Fruit fly (Drosophila melanogaster): Measurements from ENCODE around the gene CG5087.

The CG5087 gene

DNA sequence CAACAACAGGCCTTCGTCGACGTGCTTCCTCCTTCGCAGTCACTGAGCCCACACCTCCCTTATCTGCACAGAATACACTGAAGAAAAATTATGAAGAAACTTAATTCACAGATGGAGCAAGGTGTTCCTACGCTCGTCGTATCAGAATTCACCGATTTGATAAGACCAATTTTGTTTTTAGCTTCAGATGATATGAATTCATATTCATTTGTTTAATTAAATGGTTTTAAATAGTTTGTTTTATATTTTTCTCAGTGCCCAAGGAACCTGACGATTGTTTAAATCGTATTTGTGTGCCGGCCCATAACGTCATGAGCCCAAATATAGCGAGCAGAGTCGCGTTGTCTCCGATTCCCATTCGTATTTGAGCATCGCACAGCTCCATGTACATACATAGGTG, 25.6 kb downstream of the CG5087 start:
- TF ChIP-seq CG32121 (GFP tag; IDR thresholded peaks at IDR 0.05) (no peak), CG14655 (GFP tag; optimal IDR thresholded peaks at IDR 0.05) (peak; percentile 39), CG34367 (tag; optimal IDR thresholded peaks at IDR 0.05) (peak; percentile 1)

dm6 chr3L:9024741-9025140, 26.8 kb downstream of the CG5087 start:
- TF ChIP-seq CG17806 (tag; optimal IDR thresholded peaks at IDR 0.05) (no peak), rn (GFP tag; IDR thresholded peaks at IDR 0.05) (no peak), CG13204 (GFP tag; optimal IDR thresholded peaks at IDR 0.05) (no peak), Ets98B (GFP tag; IDR thresholded peaks at IDR 0.05) (no peak), CG14655 (GFP tag; optimal IDR thresholded peaks at IDR 0.05) (no peak), CG32121 (GFP tag; IDR thresholded peaks at IDR 0.05) (no peak), Pif1A (GFP tag; optimal IDR thresholded peaks at IDR 0.05) (no peak), CG34367 (tag; optimal IDR thresholded peaks at IDR 0.05) (no peak), Pif1B (GFP tag; optimal IDR thresholded peaks at IDR 0.05) (no peak), Snoo (tag; optimal IDR thresholded peaks at IDR 0.05) (no peak), EcR (GFP tag; optimal IDR thresholded peaks at IDR 0.05) (no peak), CG8159 (tag; optimal IDR thresholded peaks at IDR 0.05) (no peak), CG12605 (GFP tag; IDR thresholded peaks at IDR 0.05) (no peak), fd96Ca (GFP tag; IDR thresholded peaks at IDR 0.05) (no peak), D1 (tag; optimal IDR thresholded peaks at IDR 0.05) (no peak), gl (tag; optimal IDR thresholded peaks at IDR 0.05) (no peak), CG9948 (tag; optimal IDR thresholded peaks at IDR 0.05) (no peak), CG4496 (GFP tag; IDR thresholded peaks at IDR 0.05) (no peak), CG8301 (tag; optimal IDR thresholded peaks at IDR 0.05) (no peak), CG15710 (tag; optimal IDR thresholded peaks at IDR 0.05) (no peak)

dm6 chr3L:9025178-9025577, 27.2 kb downstream of the CG5087 start:
- no peak for TF ChIP-seq CG9948 (tag; optimal IDR thresholded peaks at IDR 0.05)
- TF ChIP-seq CG34367 (tag; optimal IDR thresholded peaks at IDR 0.05), result no peak
- no peak for TF ChIP-seq fd96Ca (GFP tag; IDR thresholded peaks at IDR 0.05)
- TF ChIP-seq gl (tag; optimal IDR thresholded peaks at IDR 0.05), result no peak
- TF ChIP-seq rn (GFP tag; IDR thresholded peaks at IDR 0.05), result no peak
- TF ChIP-seq Pif1A (GFP tag; optimal IDR thresholded peaks at IDR 0.05), result no peak
- no peak for TF ChIP-seq D1 (tag; optimal IDR thresholded peaks at IDR 0.05)
- TF ChIP-seq Snoo (tag; optimal IDR thresholded peaks at IDR 0.05), result no peak
- TF ChIP-seq CG4496 (GFP tag; IDR thresholded peaks at IDR 0.05), result no peak
- no peak for TF ChIP-seq CG8159 (tag; optimal IDR thresholded peaks at IDR 0.05)
- TF ChIP-seq CG14655 (GFP tag; optimal IDR thresholded peaks at IDR 0.05), result no peak

DNA sequence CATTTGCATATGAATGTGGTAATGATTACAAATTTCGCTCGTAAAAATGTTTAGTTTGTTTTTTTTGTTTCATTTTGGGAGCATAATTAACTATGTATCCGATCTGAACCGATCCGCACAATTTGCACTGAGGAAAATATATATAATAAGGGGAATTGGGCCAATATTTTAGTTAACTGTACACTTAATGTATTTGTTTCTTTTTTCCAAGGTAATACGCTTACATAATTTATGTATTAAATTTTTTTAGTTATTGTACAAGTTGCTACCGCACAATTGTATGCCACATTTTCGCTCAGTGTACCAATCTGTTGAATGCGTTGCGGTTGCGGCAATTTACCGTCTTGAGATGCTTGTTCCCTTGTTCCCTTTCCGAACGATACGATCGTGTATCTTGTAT, 27.7 kb downstream of the CG5087 start:
- TF ChIP-seq Pif1A (GFP tag; optimal IDR thresholded peaks at IDR 0.05) (peak; percentile 20), CG17806 (tag; optimal IDR thresholded peaks at IDR 0.05) (peak; percentile 23), CG8301 (tag; optimal IDR thresholded peaks at IDR 0.05) (no peak), CG8159 (tag; optimal IDR thresholded peaks at IDR 0.05) (peak; percentile 44), Snoo (tag; optimal IDR thresholded peaks at IDR 0.05) (no peak), CG10348 (GFP tag; IDR thresholded peaks at IDR 0.05) (no peak), Pif1B (GFP tag; optimal IDR thresholded peaks at IDR 0.05) (no peak), CG15710 (tag; optimal IDR thresholded peaks at IDR 0.05) (peak; percentile 23)

- TF ChIP-seq D1 (tag; optimal IDR thresholded peaks at IDR 0.05) (no peak), CG8301 (tag; optimal IDR thresholded peaks at IDR 0.05) (no peak), EcR (GFP tag; optimal IDR thresholded peaks at IDR 0.05) (no peak), CG13204 (GFP tag; optimal IDR thresholded peaks at IDR 0.05) (no peak), CG4496 (GFP tag; IDR thresholded peaks at IDR 0.05) (no peak), fd96Ca (GFP tag; IDR thresholded peaks at IDR 0.05) (no peak), CG9948 (tag; optimal IDR thresholded peaks at IDR 0.05) (no peak), CG8159 (tag; optimal IDR thresholded peaks at IDR 0.05) (no peak), Snoo (tag; optimal IDR thresholded peaks at IDR 0.05) (no peak), CG12605 (GFP tag; IDR thresholded peaks at IDR 0.05) (no peak), CG17806 (tag; optimal IDR thresholded peaks at IDR 0.05) (no peak), Pif1B (GFP tag; optimal IDR thresholded peaks at IDR 0.05) (no peak), CG14655 (GFP tag; optimal IDR thresholded peaks at IDR 0.05) (no peak)
Observed at dm6 chr3L:9026568-9026967, 28.6 kb downstream of the CG5087 start.

dm6 chr3L:9027122-9027696, 29.2 kb downstream of the CG5087 start:
- TF ChIP-seq CG34367 (tag; optimal IDR thresholded peaks at IDR 0.05), result no peak
- no peak for TF ChIP-seq CG17806 (tag; optimal IDR thresholded peaks at IDR 0.05)
- no peak for TF ChIP-seq CG13204 (GFP tag; optimal IDR thresholded peaks at IDR 0.05)
- TF ChIP-seq rn (GFP tag; IDR thresholded peaks at IDR 0.05), result no peak
- no peak for TF ChIP-seq CG32121 (GFP tag; IDR thresholded peaks at IDR 0.05)
- TF ChIP-seq Ets98B (GFP tag; IDR thresholded peaks at IDR 0.05), result no peak
- TF ChIP-seq EcR (GFP tag; optimal IDR thresholded peaks at IDR 0.05), result no peak
- no peak for TF ChIP-seq fd96Ca (GFP tag; IDR thresholded peaks at IDR 0.05)
- no peak for TF ChIP-seq CG10348 (GFP tag; IDR thresholded peaks at IDR 0.05)
- no peak for TF ChIP-seq CG8301 (tag; optimal IDR thresholded peaks at IDR 0.05)
- no peak for TF ChIP-seq CG4496 (GFP tag; IDR thresholded peaks at IDR 0.05)
- no peak for TF ChIP-seq CG8159 (tag; optimal IDR thresholded peaks at IDR 0.05)
- TF ChIP-seq CG12605 (GFP tag; IDR thresholded peaks at IDR 0.05), result no peak
- TF ChIP-seq CG15710 (tag; optimal IDR thresholded peaks at IDR 0.05), result no peak
- no peak for TF ChIP-seq Pif1B (GFP tag; optimal IDR thresholded peaks at IDR 0.05)

DNA sequence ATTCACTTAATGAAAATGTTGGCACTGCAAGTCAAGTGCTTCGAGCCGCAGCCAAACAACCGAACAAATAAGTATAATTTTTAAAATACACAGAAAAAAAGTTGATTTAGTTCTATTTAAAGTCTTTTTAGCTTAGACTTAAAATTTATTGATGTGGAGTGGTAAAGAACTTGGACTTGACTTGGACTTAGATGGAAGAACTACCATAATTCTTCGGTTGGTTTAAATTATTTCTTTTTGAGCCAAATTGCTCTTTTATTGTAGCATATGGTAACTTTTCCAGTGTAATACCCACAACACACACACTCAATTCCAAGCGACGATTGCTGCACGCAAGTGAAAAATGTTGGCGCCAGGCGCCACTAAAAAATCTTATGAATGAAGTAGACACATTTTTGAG, 30.1 kb downstream of the CG5087 start:
- TF ChIP-seq CG9948 (tag; optimal IDR thresholded peaks at IDR 0.05), result no peak
- no peak for TF ChIP-seq CG17806 (tag; optimal IDR thresholded peaks at IDR 0.05)
- TF ChIP-seq CG4496 (GFP tag; IDR thresholded peaks at IDR 0.05), result no peak
- TF ChIP-seq Pif1B (GFP tag; optimal IDR thresholded peaks at IDR 0.05), result no peak
- no peak for TF ChIP-seq CG10348 (GFP tag; IDR thresholded peaks at IDR 0.05)
- no peak for TF ChIP-seq CG34367 (tag; optimal IDR thresholded peaks at IDR 0.05)
- TF ChIP-seq CG13204 (GFP tag; optimal IDR thresholded peaks at IDR 0.05), result no peak
- TF ChIP-seq fd96Ca (GFP tag; IDR thresholded peaks at IDR 0.05), result no peak
- no peak for TF ChIP-seq Ets98B (GFP tag; IDR thresholded peaks at IDR 0.05)

All from whole organism, pupa.